Worm (Caenorhabditis elegans) whole organism, L1 larva: ENCODE data around the gene Y39A1A.21.

Experiments used
- C04F5.9 ChIP-seq: sonication (generic microtip); optimal IDR thresholded peaks from 2 replicates; lab custom pipeline; 2016; ENCODE audit warnings: missing genetic modification characterization, missing compliant biosample characterization
- C34B4.2 ChIP-seq: sonication (generic microtip); optimal IDR thresholded peaks from 2 replicates; lab custom pipeline; 2017; ENCODE audit warnings: mild to moderate bottlenecking, missing genetic modification characterization, missing compliant biosample characterization
- Y116A8C.19 ChIP-seq: sonication (generic microtip); optimal IDR thresholded peaks from 2 replicates; lab custom pipeline; 2016; ENCODE audit warnings: missing compliant biosample characterization, missing genetic modification characterization, borderline replicate concordance
- aha-1 ChIP-seq: fragments of 150-350 bp; optimal IDR thresholded peaks from 2 replicates; lab custom pipeline; 2014; ENCODE audit warnings: missing biosample characterization, missing genetic modification characterization
- alr-1 ChIP-seq: fragments of 200-800 bp; sonication (Bioruptor generic); optimal IDR thresholded peaks from 2 replicates; lab custom pipeline; 2018; ENCODE audit warnings: borderline replicate concordance, mild to moderate bottlenecking, missing genetic modification characterization, missing compliant biosample characterization
- aly-2 ChIP-seq: fragments of 150-350 bp; optimal IDR thresholded peaks from 2 replicates; lab custom pipeline; 2014; ENCODE audit warnings: missing biosample characterization, missing genetic modification characterization
- ama-1 ChIP-seq: fragments of 150-350 bp; optimal IDR thresholded peaks from 2 replicates; lab custom pipeline; 2014
- blmp-1 ChIP-seq: fragments of 150-350 bp; optimal IDR thresholded peaks from 2 replicates; lab custom pipeline; 2014; ENCODE audit warnings: missing biosample characterization, missing genetic modification characterization
- ceh-63 ChIP-seq: fragments of 200-800 bp; sonication (Bioruptor generic); optimal IDR thresholded peaks from 2 replicates; lab custom pipeline; 2018; ENCODE audit warnings: mild to moderate bottlenecking, missing genetic modification characterization, missing compliant biosample characterization
- ceh-82 ChIP-seq, 3 experiments: fragments of 150-350 bp in 1 of 3; sonication (generic microtip) in 2 of 3; optimal IDR thresholded peaks; 2 replicates each; lab custom pipeline; 2014 to 2017; ENCODE audit warnings: missing biosample characterization in 3 of 3, missing genetic modification characterization in 3 of 3
- ceh-88 ChIP-seq: fragments of 200-800 bp; sonication (Bioruptor generic); IDR thresholded peaks from 2 replicates; pipeline ENCODE4 v1.3.6; 2022; ENCODE audit warnings: missing genetic modification characterization, missing compliant biosample characterization
- ces-1 ChIP-seq: fragments of 150-350 bp; optimal IDR thresholded peaks from 2 replicates; lab custom pipeline; 2014; ENCODE audit warnings: missing biosample characterization, missing genetic modification reagents, missing genetic modification characterization
- dsc-1 ChIP-seq: sonication (generic microtip); optimal IDR thresholded peaks from 2 replicates; lab custom pipeline; 2016; ENCODE audit warnings: mild to moderate bottlenecking, missing genetic modification characterization, missing compliant biosample characterization
- efl-3 ChIP-seq: fragments of 200-800 bp; sonication (Bioruptor generic); optimal IDR thresholded peaks from 2 replicates; lab custom pipeline; 2018; ENCODE audit warnings: mild to moderate bottlenecking, missing genetic modification characterization, missing compliant biosample characterization
- egl-13 ChIP-seq: sonication (generic microtip); optimal IDR thresholded peaks from 2 replicates; lab custom pipeline; 2016; ENCODE audit warnings: missing genotype, missing genetic modification reagents, missing genetic modification characterization, missing compliant biosample characterization
- egl-27 ChIP-seq, 2 experiments: fragments of 150-350 bp in 1 of 2; sonication (generic microtip); optimal IDR thresholded peaks; 3 replicates each; lab custom pipeline; 2017 to 2018; ENCODE audit warnings: missing biosample characterization in 2 of 2, missing genetic modification characterization in 2 of 2, missing genetic modification reagents in 2 of 2
- elt-2 ChIP-seq: sonication (generic microtip); optimal IDR thresholded peaks from 2 replicates; lab custom pipeline; 2016; ENCODE audit warnings: missing genetic modification characterization, mild to moderate bottlenecking, inconsistent platforms, missing compliant biosample characterization, missing genetic modification reagents
- ets-5 ChIP-seq: fragments of 200-800 bp; sonication (Bioruptor generic); IDR thresholded peaks from 2 replicates; pipeline ENCODE4 v1.3.6; 2022; ENCODE audit warnings: missing genetic modification characterization, missing compliant biosample characterization
- fkh-10 ChIP-seq: sonication (generic microtip); optimal IDR thresholded peaks from 2 replicates; lab custom pipeline; 2017; ENCODE audit warnings: missing biosample characterization, missing genetic modification reagents, missing genetic modification characterization
- fkh-4 ChIP-seq: sonication (generic microtip); optimal IDR thresholded peaks from 2 replicates; lab custom pipeline; 2016; ENCODE audit warnings: missing compliant biosample characterization, missing genetic modification characterization, borderline replicate concordance
- hlh-17 ChIP-seq: fragments of 200-800 bp; sonication (Bioruptor generic); optimal IDR thresholded peaks from 2 replicates; lab custom pipeline; 2018; ENCODE audit warnings: missing genetic modification characterization, mild to moderate bottlenecking, missing compliant biosample characterization, moderate library complexity, borderline replicate concordance
- hlh-4 ChIP-seq: sonication (generic microtip); optimal IDR thresholded peaks from 2 replicates; lab custom pipeline; 2016; ENCODE audit warnings: mild to moderate bottlenecking, missing genetic modification characterization, missing compliant biosample characterization
- hpl-2 ChIP-seq: fragments of 150-350 bp; optimal IDR thresholded peaks from 2 replicates; lab custom pipeline; 2014; ENCODE audit warnings: missing biosample characterization, missing genetic modification reagents, missing genetic modification characterization
- irx-1 ChIP-seq: sonication (generic microtip); optimal IDR thresholded peaks from 2 replicates; lab custom pipeline; 2016; ENCODE audit warnings: missing genetic modification characterization, missing compliant biosample characterization
- isw-1 ChIP-seq: fragments of 200-800 bp; sonication (Bioruptor generic); IDR thresholded peaks from 2 replicates; pipeline ENCODE4 v1.3.6; 2022; ENCODE audit warnings: missing genetic modification characterization, missing compliant biosample characterization
- jun-1 ChIP-seq: fragments of 150-350 bp; optimal IDR thresholded peaks from 2 replicates; lab custom pipeline; 2014; ENCODE audit warnings: missing biosample characterization, missing genetic modification reagents, missing genetic modification characterization
- lin-14 ChIP-seq: fragments of 200-800 bp; sonication (Bioruptor generic); optimal IDR thresholded peaks from 2 replicates; lab custom pipeline; 2018; ENCODE audit warnings: mild to moderate bottlenecking, missing genetic modification characterization, moderate library complexity, missing compliant biosample characterization
- lin-15B ChIP-seq: fragments of 150-350 bp; sonication (generic microtip); optimal IDR thresholded peaks from 3 replicates; lab custom pipeline; 2014; ENCODE audit warnings: missing biosample characterization, missing genetic modification characterization
- lir-3 ChIP-seq: sonication (generic microtip); optimal IDR thresholded peaks from 2 replicates; lab custom pipeline; 2016; ENCODE audit warnings: mild to moderate bottlenecking, missing genetic modification characterization, moderate library complexity, missing compliant biosample characterization; ENCODE audit not compliant: poor library complexity
- lsy-2 ChIP-seq, 2 experiments: fragments of 150-350 bp; optimal IDR thresholded peaks; 2 replicates each; lab custom pipeline; 2014; ENCODE audit warnings: missing biosample characterization in 2 of 2, missing genetic modification characterization in 2 of 2
- mab-9 ChIP-seq: fragments of 200-800 bp; sonication (Bioruptor generic); IDR thresholded peaks from 2 replicates; pipeline ENCODE4 v1.3.6; 2022; ENCODE audit warnings: missing genetic modification reagents, missing genetic modification characterization, missing compliant biosample characterization
- mdl-1 ChIP-seq, 2 experiments: fragments of 150-350 bp; optimal IDR thresholded peaks; 2 replicates each; lab custom pipeline; 2014 to 2017; ENCODE audit warnings: missing biosample characterization in 2 of 2, missing genetic modification characterization in 2 of 2, inconsistent platforms in 1 of 2
- nhr-19 ChIP-seq: fragments of 200-800 bp; sonication (Bioruptor generic); conservative IDR thresholded peaks from 2 replicates; pipeline ENCODE4 v1.3.6; 2022; ENCODE audit warnings: missing genetic modification characterization, missing compliant biosample characterization
- nhr-20 ChIP-seq: sonication (generic microtip); optimal IDR thresholded peaks from 2 replicates; lab custom pipeline; 2016; ENCODE audit warnings: mild to moderate bottlenecking, missing genetic modification characterization, missing compliant biosample characterization
- nhr-47 ChIP-seq: sonication (generic microtip); optimal IDR thresholded peaks from 2 replicates; lab custom pipeline; 2016; ENCODE audit warnings: mild to moderate bottlenecking, missing genetic modification characterization, moderate library complexity, missing compliant biosample characterization
- nhr-71 ChIP-seq: sonication (generic microtip); optimal IDR thresholded peaks from 2 replicates; lab custom pipeline; 2016; ENCODE audit warnings: mild to moderate bottlenecking, missing genetic modification characterization, moderate library complexity, missing compliant biosample characterization
- nhr-76 ChIP-seq: sonication (generic microtip); optimal IDR thresholded peaks from 2 replicates; lab custom pipeline; 2017; ENCODE audit warnings: missing biosample characterization, missing genetic modification characterization
- nhr-84 ChIP-seq: sonication (generic microtip); optimal IDR thresholded peaks from 2 replicates; lab custom pipeline; 2017; ENCODE audit warnings: missing biosample characterization, missing genetic modification characterization
- nhr-85 ChIP-seq: sonication (generic microtip); peaks from one replicate; lab custom pipeline; 2016; ENCODE audit warnings: missing genetic modification characterization, inconsistent platforms, missing compliant biosample characterization
- nhr-90 ChIP-seq: sonication (generic microtip); optimal IDR thresholded peaks from 2 replicates; lab custom pipeline; 2016; ENCODE audit warnings: mild to moderate bottlenecking, missing genetic modification characterization, missing compliant biosample characterization; ENCODE audit not compliant: poor library complexity
- pag-3 ChIP-seq: sonication (generic microtip); optimal IDR thresholded peaks from 2 replicates; lab custom pipeline; 2017; ENCODE audit warnings: missing genetic modification characterization, mild to moderate bottlenecking, missing compliant biosample characterization, antibody characterized with exemption, borderline replicate concordance; ENCODE audit not compliant: insufficient read depth
- snpc-4 ChIP-seq: fragments of 150-350 bp; optimal IDR thresholded peaks from 2 replicates; lab custom pipeline; 2014; ENCODE audit warnings: missing biosample characterization, missing genetic modification characterization
- snu-23 ChIP-seq: sonication (generic microtip); optimal IDR thresholded peaks from 2 replicates; lab custom pipeline; 2016; ENCODE audit warnings: missing genetic modification characterization, missing compliant biosample characterization
- sox-4 ChIP-seq: sonication (generic microtip); optimal IDR thresholded peaks from 2 replicates; lab custom pipeline; 2016; ENCODE audit warnings: missing genetic modification characterization, missing compliant biosample characterization
- sup-37 ChIP-seq: fragments of 200-800 bp; sonication (Bioruptor generic); optimal IDR thresholded peaks from 2 replicates; lab custom pipeline; 2018; ENCODE audit warnings: mild to moderate bottlenecking, missing genetic modification characterization, missing compliant biosample characterization
- swsn-7 ChIP-seq: sonication (generic microtip); optimal IDR thresholded peaks from 2 replicates; lab custom pipeline; 2016; ENCODE audit warnings: missing genetic modification characterization, missing compliant biosample characterization
- tbx-2 ChIP-seq: sonication (generic microtip); optimal IDR thresholded peaks from 2 replicates; lab custom pipeline; 2016; ENCODE audit warnings: missing genetic modification characterization, missing compliant biosample characterization
- tlp-1 ChIP-seq: fragments of 150-350 bp; optimal IDR thresholded peaks from 2 replicates; lab custom pipeline; 2014; ENCODE audit warnings: missing biosample characterization, missing genetic modification characterization
- unc-130 ChIP-seq: fragments of 150-350 bp; optimal IDR thresholded peaks from 2 replicates; lab custom pipeline; 2017; ENCODE audit warnings: missing biosample characterization, missing genetic modification characterization, inconsistent platforms
- vab-15 ChIP-seq: sonication (generic microtip); optimal IDR thresholded peaks from 2 replicates; lab custom pipeline; 2017; ENCODE audit warnings: missing genotype, mild to moderate bottlenecking, missing genetic modification characterization, missing compliant biosample characterization
- zag-1 ChIP-seq: fragments of 150-350 bp; optimal IDR thresholded peaks from 2 replicates; lab custom pipeline; 2014; ENCODE audit warnings: missing biosample characterization, missing genetic modification characterization

Y39A1A.21 gene

ce11 chrIII:10747620-10748479, 41.0 kb upstream of the Y39A1A.21 start, which contains the start of the genes ran-1 and dkc-1:
TSS of gene ran-1 (minus strand) at chrIII:10747728.
TSS of gene dkc-1 (plus strand) at chrIII:10748429.
- peak; percentile 42 for TF ChIP-seq jun-1 (tag; lab: Kevin White, UChicago)
- TF ChIP-seq lsy-2 (tag; optimal IDR thresholded peaks at IDR 0.05; lab: Kevin White, UChicago), result peak; percentile 71 to 85
- peak; percentile 55 for TF ChIP-seq nhr-20
- peak; percentile 64 for TF ChIP-seq nhr-71
- TF ChIP-seq ceh-82 (tag; optimal IDR thresholded peaks at IDR 0.05; lab: Kevin White, UChicago), result peak; percentile 31 to 70 (median 35)
- peak; percentile 78 for TF ChIP-seq snu-23 (GFP tag; lab: Kevin White, UChicago)
- TF ChIP-seq nhr-84 (tag; lab: Kevin White, UChicago), result no peak
- peak; percentile 38 for TF ChIP-seq nhr-19 (GFP tag; lab: Robert Waterston, UW)
- no peak for TF ChIP-seq ces-1 (GFP tag; lab: Kevin White, UChicago)
- TF ChIP-seq fkh-10 (GFP tag; lab: Kevin White, UChicago), result no peak
- no peak for TF ChIP-seq egl-27 (tag; optimal IDR thresholded peaks at IDR 0.05; lab: Kevin White, UChicago)
- no peak for TF ChIP-seq pag-3 (tag; lab: Kevin White, UChicago)
- TF ChIP-seq dsc-1 (tag; lab: Kevin White, UChicago), result peak; percentile 19
- peak; percentile 19 for TF ChIP-seq nhr-90 (tag; lab: Kevin White, UChicago)
- peak; percentile 23 for TF ChIP-seq isw-1 (GFP tag; lab: Robert Waterston, UW)
- peak in 1 of 2 experiments; percentile 53 for TF ChIP-seq mdl-1 (tag; optimal IDR thresholded peaks at IDR 0.05; lab: Kevin White, UChicago)
- TF ChIP-seq aha-1, result no peak
- no peak for TF ChIP-seq ceh-88 (GFP tag; lab: Robert Waterston, UW)
- no peak for TF ChIP-seq sup-37 (GFP tag; lab: Kevin White, UChicago)
- TF ChIP-seq C04F5.9 (tag; lab: Kevin White, UChicago), result no peak
- no peak for TF ChIP-seq egl-13 (tag; lab: Kevin White, UChicago)
- no peak for TF ChIP-seq ama-1
- TF ChIP-seq irx-1 (tag; lab: Kevin White, UChicago), result peak; percentile 35
- TF ChIP-seq blmp-1 (tag; lab: Kevin White, UChicago), result no peak
- TF ChIP-seq Y116A8C.19 (tag; lab: Kevin White, UChicago), result no peak
- no peak for TF ChIP-seq hlh-17 (GFP tag; lab: Kevin White, UChicago)
- TF ChIP-seq nhr-85 (tag; lab: Kevin White, UChicago), result peak; percentile 78
- peak; percentile 67 for TF ChIP-seq lin-15B (tag; lab: Kevin White, UChicago)
- no peak for TF ChIP-seq aly-2
- no peak for TF ChIP-seq fkh-4 (tag; lab: Kevin White, UChicago)
- TF ChIP-seq hlh-4 (tag; lab: Kevin White, UChicago), result no peak
- TF ChIP-seq hpl-2, result no peak
- TF ChIP-seq lin-14 (GFP tag; lab: Kevin White, UChicago), result peak; percentile 68
- TF ChIP-seq tlp-1 (tag; lab: Kevin White, UChicago), result no peak
- TF ChIP-seq nhr-47, result peak; percentile 47
- peak; percentile 56 for TF ChIP-seq swsn-7 (tag; lab: Kevin White, UChicago)
- no peak for TF ChIP-seq mab-9
- TF ChIP-seq snpc-4 (tag; lab: Kevin White, UChicago), result peak; percentile 42
- no peak for TF ChIP-seq vab-15 (tag; lab: Kevin White, UChicago)
- no peak for TF ChIP-seq zag-1
- TF ChIP-seq ceh-63, result no peak
- TF ChIP-seq ets-5 (GFP tag; lab: Robert Waterston, UW), result no peak
- peak; percentile 57 for TF ChIP-seq unc-130 (tag; lab: Kevin White, UChicago)
- TF ChIP-seq nhr-76 (tag; lab: Kevin White, UChicago), result no peak
- TF ChIP-seq lir-3, result no peak
- TF ChIP-seq elt-2 (tag; lab: Kevin White, UChicago), result no peak
- TF ChIP-seq C34B4.2 (tag; lab: Kevin White, UChicago), result no peak
- no peak for TF ChIP-seq efl-3 (GFP tag; lab: Kevin White, UChicago)
- TF ChIP-seq sox-4 (tag; lab: Kevin White, UChicago), result no peak
- TF ChIP-seq alr-1 (tag; lab: Kevin White, UChicago), result no peak
- peak; percentile 53 for TF ChIP-seq tbx-2 (tag; lab: Kevin White, UChicago)
